Fruit fly (Drosophila melanogaster): ENCODE measurements around the gene ppk5.

The ppk5 gene

DNA sequence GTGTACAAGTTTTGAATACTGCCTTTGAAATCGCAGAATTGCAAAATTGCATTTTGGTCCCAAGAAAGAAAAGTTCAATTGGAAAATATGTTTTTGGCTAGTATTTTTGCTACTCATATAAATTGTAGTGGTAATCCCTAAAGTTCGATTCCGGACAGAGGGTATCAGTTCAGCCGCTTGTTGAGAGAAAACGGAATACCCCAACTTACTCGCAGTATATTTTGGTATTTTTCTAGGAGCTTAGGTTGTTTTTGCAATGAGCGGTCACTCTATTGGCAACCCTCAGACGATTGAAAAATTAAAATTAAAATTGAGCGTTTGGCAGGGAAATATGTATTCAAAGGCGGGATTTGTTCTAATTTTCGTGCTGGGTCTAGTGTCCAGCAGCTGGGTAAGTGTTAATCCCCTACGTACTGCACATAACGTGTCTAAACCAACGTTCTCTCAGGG, 39.9 kb downstream of the ppk5 start (continued):
- TF ChIP-seq CG9215 (GFP tag; IDR thresholded peaks at IDR 0.05) (no peak), CG1603 (tag; optimal IDR thresholded peaks at IDR 0.05) (peak; percentile 26), onecut (GFP tag; IDR thresholded peaks at IDR 0.05) (no peak), CG1602 (GFP tag; optimal IDR thresholded peaks at IDR 0.05) (no peak), CG11085 (GFP tag; IDR thresholded peaks at IDR 0.05) (no peak), CG4854 (GFP tag; optimal IDR thresholded peaks at IDR 0.05) (no peak), row (GFP tag; IDR thresholded peaks at IDR 0.05) (peak; percentile 83), Sry-δ (GFP tag; optimal IDR thresholded peaks at IDR 0.05) (peak; percentile 27), grau (tag; optimal IDR thresholded peaks at IDR 0.05) (no peak), CG4404 (GFP tag; IDR thresholded peaks at IDR 0.05) (no peak), PHDP (tag; optimal IDR thresholded peaks at IDR 0.05) (no peak), eve (GFP tag; optimal IDR thresholded peaks at IDR 0.05) (peak in 1 of 2 experiments; percentile 56), Ada2b (GFP tag; IDR thresholded peaks at IDR 0.05) (no peak), CG4617 (GFP tag; optimal IDR thresholded peaks at IDR 0.05; ENCODE audit: borderline replicate concordance) (peak; percentile 86), CG13624 (GFP tag; optimal IDR thresholded peaks at IDR 0.05) (no peak), CG16813 (GFP tag; IDR thresholded peaks at IDR 0.05; ENCODE audit: partially characterized antibody) (no peak), hkb (optimal IDR thresholded peaks at IDR 0.05) (peak; percentile 24), hkb (GFP tag; IDR thresholded peaks at IDR 0.05) (no peak), chm (GFP tag; IDR thresholded peaks at IDR 0.05) (0 out of 2 replicates have a peak, but pooled peaks have one; percentile 7), lilli (GFP tag; optimal IDR thresholded peaks at IDR 0.05) (peak; percentile 8), trem (tag; optimal IDR thresholded peaks at IDR 0.05) (peak; percentile 13), CG17568 (GFP tag; optimal IDR thresholded peaks at IDR 0.05) (no peak), CG3995 (GFP tag; optimal IDR thresholded peaks at IDR 0.05) (peak; percentile 13), CG11093 (GFP tag; IDR thresholded peaks at IDR 0.05) (no peak), Bgb (GFP tag; IDR thresholded peaks at IDR 0.05; ENCODE audit: partially characterized antibody) (no peak), CrebB (tag; optimal IDR thresholded peaks at IDR 0.05) (no peak), seq (GFP tag; IDR thresholded peaks at IDR 0.05) (no peak), phol (tag; optimal IDR thresholded peaks at IDR 0.05) (peak; percentile 2), corto (GFP tag; optimal IDR thresholded peaks at IDR 0.05) (no peak), CG32532 (GFP tag; IDR thresholded peaks at IDR 0.05) (no peak), HmgZ (tag; optimal IDR thresholded peaks at IDR 0.05) (peak; percentile 18), sr (GFP tag; IDR thresholded peaks at IDR 0.05) (no peak), Sox100B (GFP tag; optimal IDR thresholded peaks at IDR 0.05) (no peak), Adf1 (GFP tag; IDR thresholded peaks at IDR 0.05) (no peak), CG31388 (GFP tag; optimal IDR thresholded peaks at IDR 0.05) (no peak)

dm6 chr3L:21581984-21582383, 47.5 kb downstream of the ppk5 start:
- TF ChIP-seq D19A (tag; optimal IDR thresholded peaks at IDR 0.05) (peak; percentile 73), hth (optimal IDR thresholded peaks at IDR 0.05) (no peak)

dm6 chr3L:21584683-21585082, 50.2 kb downstream of the ppk5 start:
- TF ChIP-seq sna (GFP tag; IDR thresholded peaks at IDR 0.05; ENCODE audit: partially characterized antibody) (peak; percentile 66; the same call in 1 of the 2 replicates), stc (GFP tag; IDR thresholded peaks at IDR 0.05) (no peak), Rx (GFP tag; IDR thresholded peaks at IDR 0.05) (no peak), CG14965 (GFP tag; optimal IDR thresholded peaks at IDR 0.05; ENCODE audit: borderline replicate concordance) (no peak), Elba2 (GFP tag; optimal IDR thresholded peaks at IDR 0.05) (peak; percentile 39), slbo (GFP tag; IDR thresholded peaks at IDR 0.05) (no peak), CG7963 (GFP tag; IDR thresholded peaks at IDR 0.05; ENCODE audit: partially characterized antibody) (no peak), sr (GFP tag; IDR thresholded peaks at IDR 0.05) (no peak), pho (GFP tag; optimal IDR thresholded peaks at IDR 0.05) (no peak), CG18619 (GFP tag; optimal IDR thresholded peaks at IDR 0.05) (no peak), CG9215 (GFP tag; IDR thresholded peaks at IDR 0.05) (no peak), Aef1 (GFP tag; IDR thresholded peaks at IDR 0.05) (no peak), CG12219 (GFP tag; optimal IDR thresholded peaks at IDR 0.05) (no peak), B-H2 (GFP tag; optimal IDR thresholded peaks at IDR 0.05) (no peak), Sry-β (GFP tag; optimal IDR thresholded peaks at IDR 0.05) (no peak), CG9797 (GFP tag; optimal IDR thresholded peaks at IDR 0.05) (no peak), sob (GFP tag; IDR thresholded peaks at IDR 0.05) (0 out of 2 replicates have a peak, but pooled peaks have one; percentile 18)

All from whole organism, embryonic.